Worm (Caenorhabditis elegans) whole organism, late embryonic: ENCODE measurements around the gene msrp-7.

Experiments
- fax-1 ChIP-seq: sonication (generic microtip); optimal IDR thresholded peaks from 2 replicates; lab custom pipeline; 2016; ENCODE audit warnings: missing genotype, missing genetic modification characterization, missing compliant biosample characterization
- nfya-1 ChIP-seq: sonication (generic microtip); optimal IDR thresholded peaks from 2 replicates; lab custom pipeline; 2017; ENCODE audit warnings: missing genetic modification characterization, mild to moderate bottlenecking, missing compliant biosample characterization, antibody characterized with exemption, moderate library complexity
- npax-4 ChIP-seq: sonication (generic microtip); optimal IDR thresholded peaks from 2 replicates; lab custom pipeline; 2016; ENCODE audit warnings: missing genetic modification characterization, missing compliant biosample characterization
- pax-1 ChIP-seq: fragments of 150-350 bp; optimal IDR thresholded peaks from 2 replicates; lab custom pipeline; 2014; ENCODE audit warnings: missing biosample characterization, missing genetic modification characterization
- pqm-1 ChIP-seq: sonication (generic microtip); optimal IDR thresholded peaks from 2 replicates; lab custom pipeline; 2016; ENCODE audit warnings: missing genetic modification characterization, missing compliant biosample characterization

ce11 chrII:10860840-10861239 is 50.0 kb downstream of the msrp-7 start, which contains the start of gene M106.3:
- TF ChIP-seq pqm-1 (tag; lab: Kevin White, UChicago) (no peak), fax-1 (tag; lab: Kevin White, UChicago) (no peak), pax-1 (tag; lab: Kevin White, UChicago) (no peak), npax-4 (tag; lab: Kevin White, UChicago) (no peak), nfya-1 (tag; lab: Kevin White, UChicago) (no peak)
